Worm (Caenorhabditis elegans) whole organism, mixed stage, embryonic: Measurements from ENCODE around the gene C09F12.2.
A peak's percentile ranks its signal among the peaks of the same experiment; 100 is the strongest.

ENCODE experiments used
- M03D4.4 ChIP-seq: sonication (generic microtip); optimal IDR thresholded peaks from 2 replicates; lab custom pipeline; 2017; ENCODE audit warnings: mild to moderate bottlenecking, missing genetic modification characterization, missing compliant biosample characterization
- bed-3 ChIP-seq: fragments of 200-800 bp; sonication (Bioruptor generic); optimal IDR thresholded peaks from 3 replicates; lab custom pipeline; 2018; ENCODE audit warnings: mild to moderate bottlenecking, missing genetic modification characterization, moderate library complexity, missing compliant biosample characterization
- blmp-1 ChIP-seq: fragments of 150-350 bp; optimal IDR thresholded peaks from 2 replicates; lab custom pipeline; 2014; ENCODE audit warnings: missing biosample characterization, missing genetic modification characterization
- ceh-39 ChIP-seq: fragments of 150-350 bp; optimal IDR thresholded peaks from 2 replicates; lab custom pipeline; 2014; ENCODE audit warnings: missing biosample characterization, missing genetic modification characterization
- ceh-43 ChIP-seq: fragments of 200-800 bp; sonication (Bioruptor generic); optimal IDR thresholded peaks from 2 replicates; lab custom pipeline; 2018; ENCODE audit warnings: mild to moderate bottlenecking, missing genetic modification characterization, moderate library complexity, missing compliant biosample characterization
- ceh-83 ChIP-seq: fragments of 200-800 bp; sonication (Bioruptor generic); optimal IDR thresholded peaks from 2 replicates; lab custom pipeline; 2018; ENCODE audit warnings: mild to moderate bottlenecking, missing genetic modification characterization, missing compliant biosample characterization
- ces-1 ChIP-seq: fragments of 150-350 bp; optimal IDR thresholded peaks from 2 replicates; lab custom pipeline; 2014; ENCODE audit warnings: missing biosample characterization, missing genetic modification reagents, missing genetic modification characterization
- cnd-1 ChIP-seq: fragments of 200-800 bp; sonication (Bioruptor generic); optimal IDR thresholded peaks from 2 replicates; lab custom pipeline; 2018; ENCODE audit warnings: mild to moderate bottlenecking, missing genetic modification characterization, missing compliant biosample characterization
- drap-1 ChIP-seq: fragments of 200-800 bp; sonication (Bioruptor generic); optimal IDR thresholded peaks from 3 replicates; lab custom pipeline; 2018; ENCODE audit warnings: mild to moderate bottlenecking, missing genetic modification characterization, missing compliant biosample characterization
- elt-1 ChIP-seq: sonication (generic microtip); optimal IDR thresholded peaks from 2 replicates; lab custom pipeline; 2017; ENCODE audit warnings: missing genetic modification characterization, mild to moderate bottlenecking, missing compliant biosample characterization, antibody characterized with exemption, moderate library complexity, borderline replicate concordance; ENCODE audit not compliant: insufficient read depth
- flh-1 ChIP-seq: fragments of 200-800 bp; sonication (Bioruptor generic); optimal IDR thresholded peaks from 2 replicates; lab custom pipeline; 2018; ENCODE audit warnings: mild to moderate bottlenecking, missing genetic modification characterization, moderate library complexity, missing compliant biosample characterization
- ham-2 ChIP-seq: fragments of 200-800 bp; sonication (Bioruptor generic); optimal IDR thresholded peaks from 2 replicates; lab custom pipeline; 2018; ENCODE audit warnings: mild to moderate bottlenecking, missing genetic modification characterization, missing compliant biosample characterization
- hlh-1 ChIP-seq: fragments of 150-350 bp; optimal IDR thresholded peaks from 2 replicates; lab custom pipeline; 2014; ENCODE audit warnings: missing biosample characterization, missing genetic modification reagents, missing genetic modification characterization
- lin-13 ChIP-seq: fragments of 150-350 bp; optimal IDR thresholded peaks from 2 replicates; lab custom pipeline; 2014; ENCODE audit warnings: missing biosample characterization, missing genetic modification characterization
- lin-32 ChIP-seq: fragments of 200-800 bp; sonication (Bioruptor generic); optimal IDR thresholded peaks from 2 replicates; lab custom pipeline; 2018; ENCODE audit warnings: mild to moderate bottlenecking, missing genetic modification characterization, missing compliant biosample characterization
- lsy-2 ChIP-seq: fragments of 150-350 bp; optimal IDR thresholded peaks from 2 replicates; lab custom pipeline; 2014; ENCODE audit warnings: missing biosample characterization, missing genetic modification characterization
- mab-5 ChIP-seq: fragments of 150-350 bp; optimal IDR thresholded peaks from 2 replicates; lab custom pipeline; 2014; ENCODE audit warnings: missing biosample characterization, missing genetic modification characterization
- mep-1 ChIP-seq: fragments of 150-350 bp; optimal IDR thresholded peaks from 2 replicates; lab custom pipeline; 2017; ENCODE audit warnings: missing biosample characterization, missing genetic modification reagents, missing genetic modification characterization, inconsistent platforms
- mls-2 ChIP-seq: sonication (generic microtip); optimal IDR thresholded peaks from 2 replicates; lab custom pipeline; 2016; ENCODE audit warnings: mild to moderate bottlenecking, missing genetic modification characterization, moderate library complexity, missing compliant biosample characterization
- nhr-12 ChIP-seq: fragments of 150-350 bp; optimal IDR thresholded peaks from 2 replicates; lab custom pipeline; 2014; ENCODE audit warnings: missing biosample characterization, missing genetic modification characterization
- nhr-28 ChIP-seq: fragments of 150-350 bp; optimal IDR thresholded peaks from 2 replicates; lab custom pipeline; 2014; ENCODE audit warnings: missing biosample characterization, missing genetic modification characterization
- nhr-76 ChIP-seq: sonication (generic microtip); optimal IDR thresholded peaks from 2 replicates; lab custom pipeline; 2017; ENCODE audit warnings: missing biosample characterization, missing genetic modification characterization
- pha-4 ChIP-seq: fragments of 150-350 bp; optimal IDR thresholded peaks from 2 replicates; lab custom pipeline; 2018; ENCODE audit warnings: missing biosample characterization, missing genetic modification reagents, missing genetic modification characterization
- sem-2 ChIP-seq: fragments of 200-800 bp; sonication (Bioruptor generic); optimal IDR thresholded peaks from 2 replicates; lab custom pipeline; 2018; ENCODE audit warnings: mild to moderate bottlenecking, missing genetic modification characterization, missing compliant biosample characterization
- snpc-4 ChIP-seq: fragments of 150-350 bp; optimal IDR thresholded peaks from 2 replicates; lab custom pipeline; 2014; ENCODE audit warnings: missing biosample characterization, missing genetic modification characterization
- sptf-1 ChIP-seq: sonication (generic microtip); optimal IDR thresholded peaks from 2 replicates; lab custom pipeline; 2017; ENCODE audit warnings: mild to moderate bottlenecking, missing genetic modification characterization, moderate library complexity, missing compliant biosample characterization
- tbx-8 ChIP-seq: fragments of 200-800 bp; sonication (Bioruptor generic); optimal IDR thresholded peaks from 2 replicates; lab custom pipeline; 2018; ENCODE audit warnings: mild to moderate bottlenecking, missing genetic modification characterization, moderate library complexity, missing compliant biosample characterization
- unc-120 ChIP-seq: sonication (generic microtip); optimal IDR thresholded peaks from 2 replicates; lab custom pipeline; 2017; ENCODE audit warnings: missing genetic modification characterization, missing compliant biosample characterization; ENCODE audit not compliant: poor library complexity, severe bottlenecking
- unc-39 ChIP-seq: fragments of 150-350 bp; optimal IDR thresholded peaks from 2 replicates; lab custom pipeline; 2014; ENCODE audit warnings: missing biosample characterization, missing genetic modification characterization
- unc-62 ChIP-seq: fragments of 150-350 bp; optimal IDR thresholded peaks from 2 replicates; lab custom pipeline; 2014; ENCODE audit warnings: missing biosample characterization, missing genetic modification reagents, missing genetic modification characterization
- zip-8 ChIP-seq: fragments of 150-350 bp; optimal IDR thresholded peaks from 2 replicates; lab custom pipeline; 2014; ENCODE audit warnings: missing biosample characterization, missing genetic modification characterization
- ztf-11 ChIP-seq: fragments of 150-350 bp; optimal IDR thresholded peaks from 2 replicates; lab custom pipeline; 2014; ENCODE audit warnings: missing biosample characterization, missing genetic modification characterization

C09F12.2 gene

DNA sequence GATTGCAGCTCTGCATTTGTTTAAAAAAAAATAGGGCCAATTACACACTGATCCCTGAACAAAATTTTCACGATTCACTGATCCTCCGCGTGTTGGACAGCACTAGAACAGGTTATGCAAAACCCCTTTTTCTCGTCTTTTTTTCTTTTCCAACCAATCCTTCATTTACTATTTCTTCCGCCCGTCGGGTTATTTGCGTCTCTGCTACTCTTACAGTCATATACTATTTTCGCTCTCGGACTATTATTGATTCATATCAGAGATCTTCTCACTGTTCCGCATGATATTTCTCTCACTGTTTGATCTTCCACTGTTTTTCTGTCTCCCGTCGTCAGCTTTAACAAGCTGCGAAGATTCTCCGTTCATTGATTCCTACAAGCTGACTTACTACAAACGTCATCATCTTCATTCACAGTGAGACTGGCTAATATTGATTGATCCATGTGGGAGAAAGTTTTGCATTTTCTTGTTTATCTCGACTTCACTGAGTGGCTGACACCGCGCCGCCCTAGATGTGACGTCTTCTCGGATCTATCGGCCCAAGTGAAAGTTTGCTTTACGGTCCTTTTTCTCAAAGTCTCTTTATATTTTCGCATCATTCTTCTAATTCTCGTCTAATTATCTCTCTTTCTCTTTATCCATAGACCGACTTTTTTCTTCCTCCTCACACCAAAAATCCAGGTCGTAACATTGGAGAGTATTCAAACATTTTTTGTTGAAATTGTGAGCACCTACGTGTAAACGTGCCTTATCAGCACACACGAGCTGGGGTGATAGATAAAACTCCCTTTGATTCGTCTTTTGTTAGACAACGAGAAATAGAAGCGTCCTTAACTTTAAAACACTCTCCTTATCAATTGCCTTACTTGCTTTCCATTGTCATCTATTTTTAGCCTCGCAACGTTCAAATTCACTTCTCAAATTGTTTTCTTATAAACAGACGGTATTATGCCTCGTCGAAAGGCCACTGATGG lies 17.3 kb upstream of the C09F12.2 start:
- peak; percentile 85 for TF ChIP-seq ham-2 (GFP tag; lab: Kevin White, UChicago)
- TF ChIP-seq ztf-11, result no peak
- TF ChIP-seq snpc-4 (tag; lab: Kevin White, UChicago), result no peak
- TF ChIP-seq M03D4.4, result no peak
- TF ChIP-seq blmp-1, result peak; percentile 76
- TF ChIP-seq elt-1 (tag; lab: Kevin White, UChicago), result peak; percentile 48
- TF ChIP-seq ceh-39 (tag; lab: Kevin White, UChicago), result no peak

- TF ChIP-seq ceh-83 (GFP tag; lab: Kevin White, UChicago) (no peak), ces-1 (GFP tag; lab: Kevin White, UChicago) (peak; percentile 70)
Observed at ce11 chrX:11038221-11038620, 15.5 kb upstream of the C09F12.2 start.

ce11 chrX:11042777-11043176 lies 10.9 kb upstream of the C09F12.2 start, which contains the start of gene C09F12.3:
Gene C09F12.3, minus strand, starts transcription at chrX:11042877.
- TF ChIP-seq sem-2 (GFP tag; lab: Kevin White, UChicago) (no peak), elt-1 (tag; lab: Kevin White, UChicago) (no peak), flh-1 (no peak)
- TF ChIP-seq, all 35 proteins: peak for 0

- TF ChIP-seq elt-1 (tag; lab: Kevin White, UChicago) (no peak), unc-39 (tag; lab: Kevin White, UChicago) (no peak), sptf-1 (tag; lab: Kevin White, UChicago) (no peak), flh-1 (no peak), ceh-39 (tag; lab: Kevin White, UChicago) (no peak), zip-8 (no peak), M03D4.4 (no peak), ceh-83 (GFP tag; lab: Kevin White, UChicago) (no peak), drap-1 (GFP tag; lab: Kevin White, UChicago) (no peak), lin-32 (GFP tag; lab: Kevin White, UChicago) (no peak), unc-120 (tag; lab: Kevin White, UChicago) (no peak), cnd-1 (tag; lab: Kevin White, UChicago) (no peak), mab-5 (no peak), sem-2 (GFP tag; lab: Kevin White, UChicago) (no peak), unc-62 (GFP tag; lab: Kevin White, UChicago) (no peak), lsy-2 (no peak), hlh-1 (no peak), nhr-28 (tag; lab: Kevin White, UChicago) (no peak)
- TF ChIP-seq, all 35 proteins: peak for 0
Observed at ce11 chrX:11047183-11047582, 6.5 kb upstream of the C09F12.2 start, which contains the start of gene clc-1. Gene clc-1, plus strand, starts transcription at chrX:11047446.

DNA sequence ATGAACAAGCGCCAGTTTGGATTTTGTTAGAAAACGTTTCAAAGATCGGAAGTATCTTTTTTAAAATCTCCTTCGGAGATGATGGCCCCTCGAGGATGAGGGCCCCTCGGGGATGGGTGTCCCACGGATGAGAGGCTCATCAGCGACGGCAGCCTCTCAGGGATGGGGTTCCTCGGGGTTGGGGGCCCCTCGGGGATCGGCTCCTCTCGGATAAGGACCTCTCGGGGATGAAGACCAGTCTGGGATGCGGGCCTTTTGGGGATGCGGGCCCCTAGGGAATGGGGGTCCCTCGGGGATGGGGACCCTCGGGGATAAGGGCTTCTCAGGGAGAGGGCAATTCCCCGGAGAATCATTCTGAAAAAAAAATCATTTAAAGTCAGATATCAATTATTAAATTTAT lies 3.4 kb upstream of the C09F12.2 start:
- no peak for TF ChIP-seq bed-3 (GFP tag; lab: Kevin White, UChicago)
- TF ChIP-seq unc-120 (tag; lab: Kevin White, UChicago), result no peak
- no peak for TF ChIP-seq nhr-76 (tag; lab: Kevin White, UChicago)
- no peak for TF ChIP-seq lin-32 (GFP tag; lab: Kevin White, UChicago)
- TF ChIP-seq mls-2 (tag; lab: Kevin White, UChicago), result no peak
- no peak for TF ChIP-seq M03D4.4
- no peak for TF ChIP-seq lsy-2
- no peak for TF ChIP-seq ham-2 (GFP tag; lab: Kevin White, UChicago)
- no peak for TF ChIP-seq nhr-12 (tag; lab: Kevin White, UChicago)
- no peak for TF ChIP-seq tbx-8 (GFP tag; lab: Kevin White, UChicago)
- TF ChIP-seq lin-13, result no peak
- no peak for TF ChIP-seq ces-1 (GFP tag; lab: Kevin White, UChicago)
- no peak for TF ChIP-seq pha-4 (tag; lab: Kevin White, UChicago)
- no peak for TF ChIP-seq elt-1 (tag; lab: Kevin White, UChicago)
- TF ChIP-seq blmp-1, result no peak
- no peak for TF ChIP-seq ceh-43
- TF ChIP-seq ceh-39 (tag; lab: Kevin White, UChicago), result no peak
- TF ChIP-seq ceh-83 (GFP tag; lab: Kevin White, UChicago), result no peak
- TF ChIP-seq mep-1 (tag; lab: Kevin White, UChicago), result no peak
